Worm (Caenorhabditis elegans) whole organism, mixed stage, embryonic: ENCODE measurements around the gene rpy-1.

Experiments
- M03D4.4 ChIP-seq: sonication (generic microtip); optimal IDR thresholded peaks from 2 replicates; lab custom pipeline; 2017; ENCODE audit warnings: mild to moderate bottlenecking, missing genetic modification characterization, missing compliant biosample characterization
- blmp-1 ChIP-seq: fragments of 150-350 bp; optimal IDR thresholded peaks from 2 replicates; lab custom pipeline; 2014; ENCODE audit warnings: missing biosample characterization, missing genetic modification characterization
- ceh-43 ChIP-seq: fragments of 200-800 bp; sonication (Bioruptor generic); optimal IDR thresholded peaks from 2 replicates; lab custom pipeline; 2018; ENCODE audit warnings: mild to moderate bottlenecking, missing genetic modification characterization, moderate library complexity, missing compliant biosample characterization
- ceh-83 ChIP-seq: fragments of 200-800 bp; sonication (Bioruptor generic); optimal IDR thresholded peaks from 2 replicates; lab custom pipeline; 2018; ENCODE audit warnings: mild to moderate bottlenecking, missing genetic modification characterization, missing compliant biosample characterization
- lin-13 ChIP-seq: fragments of 150-350 bp; optimal IDR thresholded peaks from 2 replicates; lab custom pipeline; 2014; ENCODE audit warnings: missing biosample characterization, missing genetic modification characterization
- lsy-2 ChIP-seq: fragments of 150-350 bp; optimal IDR thresholded peaks from 2 replicates; lab custom pipeline; 2014; ENCODE audit warnings: missing biosample characterization, missing genetic modification characterization
- mep-1 ChIP-seq: fragments of 150-350 bp; optimal IDR thresholded peaks from 2 replicates; lab custom pipeline; 2017; ENCODE audit warnings: missing biosample characterization, missing genetic modification reagents, missing genetic modification characterization, inconsistent platforms
- nhr-76 ChIP-seq: sonication (generic microtip); optimal IDR thresholded peaks from 2 replicates; lab custom pipeline; 2017; ENCODE audit warnings: missing biosample characterization, missing genetic modification characterization
- pha-4 ChIP-seq: fragments of 150-350 bp; optimal IDR thresholded peaks from 2 replicates; lab custom pipeline; 2018; ENCODE audit warnings: missing biosample characterization, missing genetic modification reagents, missing genetic modification characterization
- snpc-4 ChIP-seq: fragments of 150-350 bp; optimal IDR thresholded peaks from 2 replicates; lab custom pipeline; 2014; ENCODE audit warnings: missing biosample characterization, missing genetic modification characterization
- unc-120 ChIP-seq: sonication (generic microtip); optimal IDR thresholded peaks from 2 replicates; lab custom pipeline; 2017; ENCODE audit warnings: missing genetic modification characterization, missing compliant biosample characterization; ENCODE audit not compliant: poor library complexity, severe bottlenecking
- unc-62 ChIP-seq: fragments of 150-350 bp; optimal IDR thresholded peaks from 2 replicates; lab custom pipeline; 2014; ENCODE audit warnings: missing biosample characterization, missing genetic modification reagents, missing genetic modification characterization
- ztf-11 ChIP-seq: fragments of 150-350 bp; optimal IDR thresholded peaks from 2 replicates; lab custom pipeline; 2014; ENCODE audit warnings: missing biosample characterization, missing genetic modification characterization

DNA sequence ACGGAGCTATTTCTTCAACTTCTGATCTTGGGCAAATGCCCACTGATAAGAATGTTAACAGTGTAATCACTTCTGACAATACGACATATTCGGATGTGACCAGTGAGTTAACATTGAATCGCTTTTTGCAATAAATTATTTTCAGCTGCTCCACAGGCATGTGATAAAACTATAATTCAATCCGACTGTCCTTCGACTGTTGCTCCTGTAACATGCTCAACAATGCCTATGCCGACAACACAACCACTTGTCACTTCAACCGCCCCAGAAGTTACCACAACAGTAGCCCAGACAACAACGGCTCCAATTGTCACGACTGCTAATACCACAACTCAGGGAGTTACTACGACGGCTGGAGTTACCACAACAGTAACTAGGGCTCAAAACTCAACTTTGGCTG, 37.9 kb downstream of the rpy-1 start:
- TF ChIP-seq snpc-4 (tag; lab: Kevin White, UChicago) (no peak), blmp-1 (tag; lab: Kevin White, UChicago) (no peak), mep-1 (tag; lab: Kevin White, UChicago) (no peak), nhr-76 (tag; lab: Kevin White, UChicago) (no peak), pha-4 (tag; lab: Kevin White, UChicago) (no peak), ceh-43 (GFP tag; lab: Kevin White, UChicago) (no peak), ztf-11 (tag; lab: Kevin White, UChicago) (no peak), lin-13 (no peak), ceh-83 (no peak), M03D4.4 (tag; lab: Kevin White, UChicago) (no peak), unc-62 (GFP tag; lab: Kevin White, UChicago) (no peak), lsy-2 (no peak), unc-120 (tag; lab: Kevin White, UChicago) (no peak)
